Fruit fly (Drosophila melanogaster) whole organism, embryonic: ENCODE results near the gene CG43389.

Source experiments
- Atf6 ChIP-seq: fragments of 200-800 bp; sonication (Bioruptor generic); IDR thresholded peaks from 2 replicates; pipeline ENCODE4 v1.3.6; 2022; ENCODE audit warnings: missing biosample characterization, missing genetic modification characterization
- C15 ChIP-seq: fragments of 200-800 bp; sonication (Bioruptor generic); IDR thresholded peaks from 3 replicates; pipeline ENCODE4 v1.3.6; 2022; ENCODE audit warnings: missing biosample characterization, missing genetic modification characterization
- CG10147 ChIP-seq: fragments of 200-800 bp; sonication (Bioruptor generic); optimal IDR thresholded peaks from 2 replicates; lab custom pipeline; 2019; ENCODE audit warnings: missing biosample characterization, mild to moderate bottlenecking, missing genetic modification characterization, moderate library complexity
- CG10321 ChIP-seq: fragments of 200-800 bp; sonication (Bioruptor generic); IDR thresholded peaks from 2 replicates; pipeline ENCODE4 v1.3.6; 2022; ENCODE audit warnings: missing biosample characterization, missing genetic modification characterization
- CG12236 ChIP-seq: fragments of 200-800 bp; sonication (Bioruptor generic); optimal IDR thresholded peaks from 2 replicates; lab custom pipeline; 2016; ENCODE audit warnings: missing biosample characterization, missing genetic modification characterization
- CG12744 ChIP-seq: fragments of 200-800 bp; sonication (Bioruptor generic); optimal IDR thresholded peaks from 2 replicates; lab custom pipeline; 2016; ENCODE audit warnings: missing biosample characterization, missing genetic modification characterization
- CG14050 ChIP-seq: fragments of 200-800 bp; sonication (Bioruptor generic); IDR thresholded peaks from 3 replicates; pipeline ENCODE4 v1.3.6; 2022; ENCODE audit warnings: missing biosample characterization, missing genetic modification characterization
- CG14860 ChIP-seq: fragments of 200-800 bp; sonication (Bioruptor generic); IDR thresholded peaks from 3 replicates; pipeline ENCODE4 v1.3.6; 2022; ENCODE audit warnings: missing biosample characterization, missing genetic modification characterization; ENCODE audit not compliant: partially characterized antibody
- CG1603 ChIP-seq: fragments of 200-800 bp; sonication (Bioruptor generic); optimal IDR thresholded peaks from 2 replicates; lab custom pipeline; 2019; ENCODE audit warnings: missing biosample characterization, mild to moderate bottlenecking, missing genetic modification characterization, moderate library complexity
- CG16863 ChIP-seq: fragments of 200-800 bp; sonication (Bioruptor generic); optimal IDR thresholded peaks from 3 replicates; lab custom pipeline; 2016; ENCODE audit warnings: missing biosample characterization, missing genetic modification characterization
- CG1832 ChIP-seq: fragments of 200-800 bp; sonication (Bioruptor generic); optimal IDR thresholded peaks from 2 replicates; lab custom pipeline; 2017; ENCODE audit warnings: missing biosample characterization, mild to moderate bottlenecking, missing genetic modification characterization, inconsistent platforms
- CG18619 ChIP-seq: fragments of 200-800 bp; sonication (Bioruptor generic); optimal IDR thresholded peaks from 3 replicates; lab custom pipeline; 2017; ENCODE audit warnings: missing biosample characterization, mild to moderate bottlenecking, missing genetic modification characterization
- CG3065 ChIP-seq: fragments of 200-800 bp; sonication (Bioruptor generic); optimal IDR thresholded peaks from 2 replicates; lab custom pipeline; 2016; ENCODE audit warnings: missing biosample characterization, missing genetic modification characterization
- CG31441 ChIP-seq: fragments of 200-800 bp; sonication (Bioruptor generic); IDR thresholded peaks from 2 replicates; pipeline ENCODE4 v1.3.6; 2022; ENCODE audit warnings: missing biosample characterization, missing genetic modification characterization
- CG33213 ChIP-seq: fragments of 200-800 bp; sonication (Bioruptor generic); optimal IDR thresholded peaks from 3 replicates; lab custom pipeline; 2016; ENCODE audit warnings: missing biosample characterization, missing genetic modification characterization
- CG3995 ChIP-seq: fragments of 200-800 bp; sonication (Bioruptor generic); optimal IDR thresholded peaks from 3 replicates; lab custom pipeline; 2016; ENCODE audit warnings: missing biosample characterization, missing genetic modification characterization
- CG4820 ChIP-seq: fragments of 200-800 bp; sonication (Bioruptor generic); optimal IDR thresholded peaks from 3 replicates; lab custom pipeline; 2016; ENCODE audit warnings: missing biosample characterization, missing genetic modification characterization
- CG6175 ChIP-seq: fragments of 200-800 bp; sonication (Bioruptor generic); IDR thresholded peaks from 3 replicates; pipeline ENCODE4 v1.3.6; 2022; ENCODE audit warnings: missing biosample characterization, missing genetic modification characterization
- CG6654 ChIP-seq: fragments of 200-800 bp; sonication (Bioruptor generic); optimal IDR thresholded peaks from 2 replicates; lab custom pipeline; 2017; ENCODE audit warnings: missing biosample characterization, mild to moderate bottlenecking, missing genetic modification characterization
- CG7372 ChIP-seq: fragments of 200-800 bp; sonication (Bioruptor generic); IDR thresholded peaks from 2 replicates; pipeline ENCODE4 v1.3.6; 2022; ENCODE audit warnings: missing biosample characterization, missing genetic modification characterization
- CG7839 ChIP-seq: fragments of 200-800 bp; sonication (Bioruptor generic); optimal IDR thresholded peaks from 3 replicates; lab custom pipeline; 2018; ENCODE audit warnings: missing biosample characterization, mild to moderate bottlenecking, missing genetic modification characterization, moderate library complexity
- CG8478 ChIP-seq: fragments of >200 bp; optimal IDR thresholded peaks from 2 replicates; lab custom pipeline; 2018
- CG8944 ChIP-seq: fragments of 200-800 bp; sonication (Bioruptor generic); optimal IDR thresholded peaks from 3 replicates; lab custom pipeline; 2016; ENCODE audit warnings: missing biosample characterization, missing genetic modification characterization
- CG9797 ChIP-seq: fragments of 200-800 bp; sonication (Bioruptor generic); optimal IDR thresholded peaks from 3 replicates; lab custom pipeline; 2018; ENCODE audit warnings: missing biosample characterization, mild to moderate bottlenecking, missing genetic modification characterization
- Camta ChIP-seq: fragments of 200-800 bp; sonication (Bioruptor generic); optimal IDR thresholded peaks from 2 replicates; lab custom pipeline; 2016; ENCODE audit warnings: missing biosample characterization, missing genetic modification characterization
- Chrac-16 ChIP-seq: fragments of 200-800 bp; sonication (Bioruptor generic); optimal IDR thresholded peaks from 3 replicates; lab custom pipeline; 2016; ENCODE audit warnings: missing biosample characterization, missing genetic modification characterization
- CoRest ChIP-seq: fragments of 200-800 bp; sonication (Bioruptor generic); optimal IDR thresholded peaks from 3 replicates; lab custom pipeline; 2018; ENCODE audit warnings: missing biosample characterization, mild to moderate bottlenecking, missing genetic modification characterization, moderate library complexity
- Dad ChIP-seq: fragments of 200-800 bp; sonication (Bioruptor generic); optimal IDR thresholded peaks from 3 replicates; lab custom pipeline; 2016; ENCODE audit warnings: missing biosample characterization, missing genetic modification characterization
- Dip3 ChIP-seq: fragments of 200-800 bp; sonication (Bioruptor generic); optimal IDR thresholded peaks from 3 replicates; lab custom pipeline; 2016; ENCODE audit warnings: missing biosample characterization, missing genetic modification characterization
- Hr39 ChIP-seq: fragments of >200 bp; optimal IDR thresholded peaks from 2 replicates; lab custom pipeline; 2017
- Kr ChIP-seq: fragments of 200-800 bp; sonication (Bioruptor generic); optimal IDR thresholded peaks from 2 replicates; lab custom pipeline; 2017; ENCODE audit warnings: missing biosample characterization, mild to moderate bottlenecking, missing genetic modification characterization
- Mad ChIP-seq: fragments of 200-800 bp; sonication (Bioruptor generic); optimal IDR thresholded peaks from 2 replicates; lab custom pipeline; 2016; ENCODE audit warnings: missing biosample characterization, missing genetic modification characterization
- Rx ChIP-seq: fragments of 200-800 bp; sonication (Bioruptor generic); IDR thresholded peaks from 2 replicates; pipeline ENCODE4 v1.3.6; 2022; ENCODE audit warnings: missing biosample characterization, missing genetic modification characterization
- Sox102F ChIP-seq: fragments of 200-800 bp; sonication (Bioruptor generic); optimal IDR thresholded peaks from 2 replicates; lab custom pipeline; 2018; ENCODE audit warnings: missing biosample characterization, mild to moderate bottlenecking, missing genetic modification characterization, moderate library complexity
- bab2 ChIP-seq: fragments of 200-800 bp; sonication (Bioruptor generic); optimal IDR thresholded peaks from 2 replicates; lab custom pipeline; 2016; ENCODE audit warnings: missing biosample characterization, missing genetic modification characterization
- bbx ChIP-seq: fragments of 200-800 bp; sonication (Bioruptor generic); IDR thresholded peaks from 2 replicates; pipeline ENCODE4 v1.3.6; 2022; ENCODE audit warnings: missing biosample characterization, missing genetic modification characterization; ENCODE audit not compliant: partially characterized antibody
- dmrt11E ChIP-seq: fragments of 200-800 bp; sonication (Bioruptor generic); optimal IDR thresholded peaks from 3 replicates; lab custom pipeline; 2018; ENCODE audit warnings: missing biosample characterization, mild to moderate bottlenecking, missing genetic modification characterization, moderate library complexity
- dpn ChIP-seq, 2 experiments: fragments of 200-800 bp; sonication (Bioruptor generic); optimal IDR thresholded peaks; 3 replicates each; lab custom pipeline; 2016; ENCODE audit warnings: missing biosample characterization in 2 of 2, missing genetic modification characterization in 2 of 2
- exex ChIP-seq: fragments of 200-800 bp; sonication (Bioruptor generic); optimal IDR thresholded peaks from 4 replicates; lab custom pipeline; 2018; ENCODE audit warnings: missing biosample characterization, mild to moderate bottlenecking, missing genetic modification characterization, moderate library complexity
- grau ChIP-seq: fragments of 200-800 bp; optimal IDR thresholded peaks from 3 replicates; lab custom pipeline; 2019; ENCODE audit warnings: missing biosample characterization, mild to moderate bottlenecking, missing genetic modification characterization, moderate library complexity
- luna ChIP-seq: fragments of 200-800 bp; sonication (Bioruptor generic); optimal IDR thresholded peaks from 2 replicates; lab custom pipeline; 2016; ENCODE audit warnings: missing biosample characterization, missing genetic modification characterization
- maf-S ChIP-seq: fragments of 200-800 bp; sonication (Bioruptor generic); optimal IDR thresholded peaks from 2 replicates; lab custom pipeline; 2016; ENCODE audit warnings: missing biosample characterization, missing genetic modification characterization
- nau ChIP-seq: fragments of 200-800 bp; sonication (Bioruptor generic); optimal IDR thresholded peaks from 3 replicates; lab custom pipeline; 2017; ENCODE audit warnings: missing biosample characterization, mild to moderate bottlenecking, missing genetic modification characterization, missing genetic modification reagents
- oc ChIP-seq: fragments of 200-800 bp; sonication (Bioruptor generic); optimal IDR thresholded peaks from 2 replicates; lab custom pipeline; 2018; ENCODE audit warnings: missing biosample characterization, mild to moderate bottlenecking, missing genetic modification characterization, moderate library complexity
- sens ChIP-seq: fragments of 200-800 bp; sonication (Bioruptor generic); peaks from one replicate; lab custom pipeline; 2016; ENCODE audit warnings: missing biosample characterization, missing genetic modification characterization
- sug ChIP-seq: fragments of 200-800 bp; optimal IDR thresholded peaks from 2 replicates; lab custom pipeline; 2019; ENCODE audit warnings: missing biosample characterization, mild to moderate bottlenecking, missing genetic modification characterization, moderate library complexity
- toy ChIP-seq: fragments of 200-800 bp; sonication (Bioruptor generic); IDR thresholded peaks from 2 replicates; pipeline ENCODE4 v1.3.6; 2022; ENCODE audit warnings: missing biosample characterization, missing genetic modification characterization
- wdn ChIP-seq: fragments of 200-800 bp; sonication (Bioruptor generic); IDR thresholded peaks from 2 replicates; pipeline ENCODE4 v1.3.6; 2022; ENCODE audit warnings: missing biosample characterization, missing genetic modification characterization
- yki ChIP-seq: fragments of >200 bp; optimal IDR thresholded peaks from 3 replicates; lab custom pipeline; 2018
- zfh1 ChIP-seq: fragments of 200-800 bp; sonication (Bioruptor generic); IDR thresholded peaks from 3 replicates; pipeline ENCODE4 v1.3.6; 2022; ENCODE audit warnings: missing biosample characterization, missing genetic modification characterization
- zfh2 ChIP-seq: fragments of 200-800 bp; sonication (Bioruptor generic); optimal IDR thresholded peaks from 2 replicates; lab custom pipeline; 2016; ENCODE audit warnings: missing biosample characterization, missing genetic modification characterization

Gene CG43389

DNA sequence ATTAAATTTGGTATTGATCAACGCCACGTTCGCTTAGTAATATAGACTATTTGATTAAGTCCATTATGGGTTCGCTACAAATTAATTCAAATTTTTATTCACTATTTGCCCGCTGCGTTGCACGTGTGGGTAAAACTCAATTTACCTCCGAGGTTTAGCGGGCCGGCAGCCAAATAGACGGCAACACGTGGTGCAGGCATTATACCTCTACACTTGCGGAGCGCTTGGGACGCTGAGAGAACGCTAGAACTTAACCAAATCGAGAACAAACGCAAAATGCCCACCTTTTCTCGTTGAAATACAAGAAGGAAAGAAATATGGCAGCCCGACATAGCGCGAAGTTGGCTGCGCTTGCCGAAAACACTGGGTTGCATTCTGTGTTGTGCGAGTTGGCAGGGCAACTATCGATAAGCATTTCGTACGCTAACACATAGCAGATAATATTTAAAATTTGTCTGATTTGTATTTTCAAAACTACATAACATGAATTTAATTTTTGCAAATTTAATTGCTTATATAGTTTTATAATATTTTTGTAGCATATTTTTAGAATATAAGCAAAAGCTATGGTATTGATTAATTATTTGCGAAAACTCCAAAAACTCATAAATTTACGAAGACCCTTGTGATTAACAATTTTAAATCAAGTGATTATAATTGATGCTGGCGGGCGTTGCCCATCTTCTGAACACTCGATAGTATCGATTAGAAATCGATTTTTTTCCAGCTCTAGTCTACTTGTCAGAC, 25.0 kb upstream of the CG43389 start, which contains the start of the genes RpL28 and eIF1 (continued):
- TF ChIP-seq CG8944 (GFP tag; lab: Kevin White, UChicago) (peak; percentile 81), CG10321 (GFP tag; lab: Robert Waterston, UW) (peak; percentile 73), CG3065 (peak; percentile 87), CG31441 (peak; percentile 89), Hr39 (lab: Kevin White, UChicago) (no peak), CG4820 (peak; percentile 82), Rx (GFP tag; lab: Robert Waterston, UW) (peak; percentile 94), Dip3 (peak; percentile 91), yki (lab: Kevin White, UChicago) (no peak), oc (no peak), Camta (GFP tag; lab: Kevin White, UChicago) (peak; percentile 91), CG14860 (peak; percentile 60; the same call in 2 of the 3 replicates), CG10147 (peak; percentile 65), CG16863 (GFP tag; lab: Kevin White, UChicago) (peak; percentile 83), CG12744 (GFP tag; lab: Kevin White, UChicago) (peak; percentile 81), luna (GFP tag; lab: Kevin White, UChicago) (peak; percentile 92), CG1832 (no peak), CG33213 (GFP tag; lab: Kevin White, UChicago) (peak; percentile 93), CG6654 (GFP tag; lab: Kevin White, UChicago) (peak; percentile 84), zfh2 (GFP tag; lab: Kevin White, UChicago) (peak; percentile 90), sug (tag; lab: Kevin White, UChicago) (peak; percentile 88), CG8478 (lab: Kevin White, UChicago) (no peak), zfh1 (GFP tag; lab: Robert Waterston, UW) (peak; percentile 93), Dad (GFP tag; lab: Kevin White, UChicago) (peak; percentile 88), dpn (GFP tag; optimal IDR thresholded peaks at IDR 0.05; lab: Kevin White, UChicago) (peak; percentile 83 to 94), Mad (GFP tag; lab: Kevin White, UChicago) (peak; percentile 94), CG12236 (GFP tag; lab: Kevin White, UChicago) (peak; percentile 85), CG7839 (tag; lab: Kevin White, UChicago) (peak; percentile 84), CG7372 (peak; percentile 71), wdn (GFP tag; lab: Robert Waterston, UW) (peak; percentile 57), CG1603 (tag; lab: Kevin White, UChicago) (peak; percentile 91), nau (GFP tag; lab: Kevin White, UChicago) (peak; percentile 89), Chrac-16 (GFP tag; lab: Kevin White, UChicago) (peak; percentile 80), toy (GFP tag; lab: Robert Waterston, UW) (peak; percentile 62; the same call in 1 of the 2 replicates), CG6175 (GFP tag; lab: Robert Waterston, UW) (peak; percentile 83; the same call in 2 of the 3 replicates), sens (GFP tag; lab: Kevin White, UChicago) (peak; percentile 97), CG9797 (GFP tag; lab: Kevin White, UChicago) (peak; percentile 71), maf-S (GFP tag; lab: Kevin White, UChicago) (peak; percentile 87), C15 (GFP tag; lab: Robert Waterston, UW) (peak; percentile 86; the same call in 2 of the 3 replicates), dmrt11E (tag; lab: Kevin White, UChicago) (peak; percentile 87), exex (tag; lab: Kevin White, UChicago) (peak; percentile 53), CG3995 (GFP tag; lab: Kevin White, UChicago) (peak; percentile 87), CG14050 (GFP tag; lab: Robert Waterston, UW) (peak; percentile 85), bab2 (GFP tag; lab: Kevin White, UChicago) (peak; percentile 78), Sox102F (GFP tag; lab: Kevin White, UChicago) (no peak), CG18619 (GFP tag; lab: Kevin White, UChicago) (peak; percentile 96), Atf6 (GFP tag; lab: Robert Waterston, UW) (peak; percentile 76), bbx (GFP tag; lab: Robert Waterston, UW) (peak; percentile 68), CoRest (tag; lab: Kevin White, UChicago) (peak; percentile 88), grau (peak; percentile 83), Kr (GFP tag; lab: Kevin White, UChicago) (peak; percentile 88)
